Fruit fly (Drosophila melanogaster) whole organism, embryonic: Measurements from ENCODE around the gene Pex2.

Source experiments
- ATbp ChIP-seq: fragments of 200-800 bp; sonication (Bioruptor generic); optimal IDR thresholded peaks from 2 replicates; lab custom pipeline; 2017; ENCODE audit warnings: missing biosample characterization, mild to moderate bottlenecking, missing genetic modification characterization, missing genetic modification reagents
- Antp ChIP-seq: fragments of 200-800 bp; sonication (Bioruptor generic); optimal IDR thresholded peaks from 3 replicates; lab custom pipeline; 2016; ENCODE audit warnings: missing biosample characterization, missing genetic modification characterization
- BtbVII ChIP-seq: fragments of 200-800 bp; sonication (Bioruptor generic); optimal IDR thresholded peaks from 3 replicates; lab custom pipeline; 2017; ENCODE audit warnings: missing biosample characterization, mild to moderate bottlenecking, missing genetic modification characterization
- Bteb2 ChIP-seq: fragments of 200-800 bp; sonication (Bioruptor generic); optimal IDR thresholded peaks from 2 replicates; lab custom pipeline; 2016; ENCODE audit warnings: missing biosample characterization, missing genetic modification characterization
- CG10147 ChIP-seq: fragments of 200-800 bp; sonication (Bioruptor generic); optimal IDR thresholded peaks from 2 replicates; lab custom pipeline; 2019; ENCODE audit warnings: missing biosample characterization, mild to moderate bottlenecking, missing genetic modification characterization, moderate library complexity
- CG10654 ChIP-seq: fragments of 200-800 bp; sonication (Bioruptor generic); optimal IDR thresholded peaks from 2 replicates; lab custom pipeline; 2016; ENCODE audit warnings: missing biosample characterization, missing genetic modification characterization
- CG11696 ChIP-seq: fragments of 200-800 bp; sonication (Bioruptor generic); IDR thresholded peaks from 2 replicates; pipeline ENCODE4 v1.3.6; 2022; ENCODE audit warnings: missing biosample characterization, missing genetic modification characterization
- CG12659 ChIP-seq: fragments of 200-800 bp; sonication (Bioruptor generic); optimal IDR thresholded peaks from 3 replicates; lab custom pipeline; 2017; ENCODE audit warnings: mild to moderate bottlenecking, missing biosample characterization, missing genetic modification reagents, missing genetic modification characterization
- CG13123 ChIP-seq: fragments of 200-800 bp; sonication (Bioruptor generic); optimal IDR thresholded peaks from 2 replicates; lab custom pipeline; 2016; ENCODE audit warnings: missing biosample characterization, missing genetic modification characterization
- CG13296 ChIP-seq: fragments of 200-800 bp; sonication (Bioruptor generic); optimal IDR thresholded peaks from 3 replicates; lab custom pipeline; 2018; ENCODE audit warnings: missing biosample characterization, mild to moderate bottlenecking, missing genetic modification characterization
- CG13624 ChIP-seq: fragments of 200-800 bp; sonication (Bioruptor generic); optimal IDR thresholded peaks from 2 replicates; lab custom pipeline; 2016; ENCODE audit warnings: missing biosample characterization, missing genetic modification characterization
- CG13775 ChIP-seq: fragments of 200-800 bp; sonication (Bioruptor generic); optimal IDR thresholded peaks from 3 replicates; lab custom pipeline; 2017; ENCODE audit warnings: missing biosample characterization, mild to moderate bottlenecking, missing genetic modification characterization
- CG14014 ChIP-seq: fragments of 200-800 bp; sonication (Bioruptor generic); IDR thresholded peaks from 2 replicates; pipeline ENCODE4 v1.3.6; 2022; ENCODE audit warnings: missing biosample characterization, missing genetic modification characterization
- CG14710 ChIP-seq: fragments of 200-800 bp; sonication (Bioruptor generic); optimal IDR thresholded peaks from 3 replicates; lab custom pipeline; 2019; ENCODE audit warnings: missing biosample characterization, mild to moderate bottlenecking, missing genetic modification characterization, moderate library complexity
- CG14860 ChIP-seq: fragments of 200-800 bp; sonication (Bioruptor generic); IDR thresholded peaks from 3 replicates; pipeline ENCODE4 v1.3.6; 2022; ENCODE audit warnings: missing biosample characterization, missing genetic modification characterization; ENCODE audit not compliant: partially characterized antibody
- CG17568 ChIP-seq: fragments of 200-800 bp; sonication (Bioruptor generic); optimal IDR thresholded peaks from 2 replicates; lab custom pipeline; 2018; ENCODE audit warnings: missing biosample characterization, mild to moderate bottlenecking, missing genetic modification characterization, moderate library complexity
- CG17829 ChIP-seq: fragments of 200-800 bp; optimal IDR thresholded peaks from 2 replicates; lab custom pipeline; 2019; ENCODE audit warnings: missing biosample characterization, mild to moderate bottlenecking, missing genetic modification characterization, moderate library complexity
- CG2116 ChIP-seq: fragments of 200-800 bp; sonication (Bioruptor generic); optimal IDR thresholded peaks from 3 replicates; lab custom pipeline; 2018; ENCODE audit warnings: missing biosample characterization, mild to moderate bottlenecking, missing genetic modification characterization
- CG2202 ChIP-seq: fragments of 200-800 bp; sonication (Bioruptor generic); optimal IDR thresholded peaks from 2 replicates; lab custom pipeline; 2018; ENCODE audit warnings: missing biosample characterization, mild to moderate bottlenecking, missing genetic modification characterization
- CG30020 ChIP-seq: fragments of 200-800 bp; optimal IDR thresholded peaks from 2 replicates; lab custom pipeline; 2019; ENCODE audit warnings: missing biosample characterization, mild to moderate bottlenecking, missing genetic modification characterization, moderate library complexity
- CG31441 ChIP-seq: fragments of 200-800 bp; sonication (Bioruptor generic); IDR thresholded peaks from 2 replicates; pipeline ENCODE4 v1.3.6; 2022; ENCODE audit warnings: missing biosample characterization, missing genetic modification characterization
- CG3163 ChIP-seq: fragments of 200-800 bp; sonication (Bioruptor generic); optimal IDR thresholded peaks from 3 replicates; lab custom pipeline; 2016; ENCODE audit warnings: missing biosample characterization, missing genetic modification characterization
- CG4820 ChIP-seq: fragments of 200-800 bp; sonication (Bioruptor generic); optimal IDR thresholded peaks from 3 replicates; lab custom pipeline; 2016; ENCODE audit warnings: missing biosample characterization, missing genetic modification characterization
- CG7357 ChIP-seq: fragments of 200-800 bp; sonication (Bioruptor generic); IDR thresholded peaks from 3 replicates; pipeline ENCODE4 v1.3.6; 2022; ENCODE audit warnings: missing biosample characterization, missing genetic modification characterization
- CG9609 ChIP-seq: fragments of 200-800 bp; sonication (Bioruptor generic); optimal IDR thresholded peaks from 3 replicates; lab custom pipeline; 2016; ENCODE audit warnings: missing biosample characterization, missing genetic modification characterization
- Chrac-16 ChIP-seq: fragments of 200-800 bp; sonication (Bioruptor generic); optimal IDR thresholded peaks from 3 replicates; lab custom pipeline; 2016; ENCODE audit warnings: missing biosample characterization, missing genetic modification characterization
- E2f1 ChIP-seq: fragments of 200-800 bp; sonication (Bioruptor generic); IDR thresholded peaks from 2 replicates; pipeline ENCODE4 v1.3.6; 2022; ENCODE audit warnings: missing biosample characterization, missing genetic modification characterization
- MTF-1 ChIP-seq: fragments of 200-800 bp; sonication (Bioruptor generic); optimal IDR thresholded peaks from 2 replicates; lab custom pipeline; 2018; ENCODE audit warnings: missing biosample characterization, mild to moderate bottlenecking, missing genetic modification characterization, borderline replicate concordance
- Mad ChIP-seq: fragments of 200-800 bp; sonication (Bioruptor generic); optimal IDR thresholded peaks from 2 replicates; lab custom pipeline; 2016; ENCODE audit warnings: missing biosample characterization, missing genetic modification characterization
- Neu2 ChIP-seq: fragments of 200-800 bp; sonication (Bioruptor generic); optimal IDR thresholded peaks from 3 replicates; lab custom pipeline; 2016; ENCODE audit warnings: missing biosample characterization, missing genetic modification characterization, borderline replicate concordance
- Nf-YC ChIP-seq: fragments of 200-800 bp; optimal IDR thresholded peaks from 3 replicates; lab custom pipeline; 2019; ENCODE audit warnings: missing biosample characterization, mild to moderate bottlenecking, missing genetic modification characterization, moderate library complexity
- Spps ChIP-seq: fragments of 200-800 bp; sonication (Bioruptor generic); optimal IDR thresholded peaks from 2 replicates; lab custom pipeline; 2018; ENCODE audit warnings: missing biosample characterization, mild to moderate bottlenecking, missing genetic modification characterization
- Sry-δ ChIP-seq: fragments of 200-800 bp; sonication (Bioruptor generic); optimal IDR thresholded peaks from 2 replicates; lab custom pipeline; 2016; ENCODE audit warnings: missing biosample characterization, missing genetic modification characterization
- bcd ChIP-seq: fragments of 200-800 bp; sonication (Bioruptor generic); optimal IDR thresholded peaks from 2 replicates; lab custom pipeline; 2017; ENCODE audit warnings: missing biosample characterization, mild to moderate bottlenecking, missing genetic modification characterization
- cato ChIP-seq: fragments of 200-800 bp; sonication (Bioruptor generic); optimal IDR thresholded peaks from 2 replicates; lab custom pipeline; 2016; ENCODE audit warnings: missing biosample characterization, missing genetic modification characterization, borderline replicate concordance
- gce ChIP-seq: fragments of 200-800 bp; sonication (Bioruptor generic); IDR thresholded peaks from 3 replicates; pipeline ENCODE4 v1.3.6; 2022; ENCODE audit warnings: missing biosample characterization, missing genetic modification characterization
- grn ChIP-seq: fragments of 200-800 bp; sonication (Bioruptor generic); optimal IDR thresholded peaks from 3 replicates; lab custom pipeline; 2017; ENCODE audit warnings: missing biosample characterization, missing genetic modification characterization
- jigr1 ChIP-seq: fragments of 200-800 bp; sonication (Bioruptor generic); IDR thresholded peaks from 3 replicates; pipeline ENCODE4 v1.3.6; 2022; ENCODE audit warnings: missing biosample characterization, missing genetic modification characterization
- lab ChIP-seq: fragments of 200-800 bp; sonication (Bioruptor generic); optimal IDR thresholded peaks from 3 replicates; lab custom pipeline; 2017; ENCODE audit warnings: missing biosample characterization, missing genetic modification characterization, mild to moderate bottlenecking, moderate library complexity, missing genetic modification reagents
- org-1 ChIP-seq: fragments of 200-800 bp; sonication (Bioruptor generic); optimal IDR thresholded peaks from 2 replicates; lab custom pipeline; 2017; ENCODE audit warnings: missing biosample characterization, missing genetic modification characterization
- pzg ChIP-seq: fragments of 200-800 bp; sonication (Bioruptor generic); optimal IDR thresholded peaks from 3 replicates; lab custom pipeline; 2018; ENCODE audit warnings: missing biosample characterization, mild to moderate bottlenecking, missing genetic modification characterization, moderate library complexity
- repo ChIP-seq: fragments of 200-800 bp; sonication (Bioruptor generic); optimal IDR thresholded peaks from 2 replicates; lab custom pipeline; 2016; ENCODE audit warnings: missing biosample characterization, missing genetic modification characterization
- row ChIP-seq: fragments of 200-800 bp; sonication (Bioruptor generic); IDR thresholded peaks from 3 replicates; pipeline ENCODE4 v1.3.6; 2022; ENCODE audit warnings: missing biosample characterization, missing genetic modification characterization
- shn ChIP-seq: fragments of 200-800 bp; sonication (Bioruptor generic); optimal IDR thresholded peaks from 3 replicates; lab custom pipeline; 2016; ENCODE audit warnings: missing biosample characterization, missing genetic modification characterization
- sqz ChIP-seq: fragments of 200-800 bp; sonication (Bioruptor generic); optimal IDR thresholded peaks from 3 replicates; lab custom pipeline; 2018; ENCODE audit warnings: missing biosample characterization, mild to moderate bottlenecking, missing genetic modification characterization
- stwl ChIP-seq: fragments of 200-800 bp; sonication (Bioruptor generic); optimal IDR thresholded peaks from 3 replicates; lab custom pipeline; 2018; ENCODE audit warnings: missing biosample characterization, mild to moderate bottlenecking, missing genetic modification characterization, moderate library complexity
- sug ChIP-seq: fragments of 200-800 bp; optimal IDR thresholded peaks from 2 replicates; lab custom pipeline; 2019; ENCODE audit warnings: missing biosample characterization, mild to moderate bottlenecking, missing genetic modification characterization, moderate library complexity
- toy ChIP-seq: fragments of 200-800 bp; sonication (Bioruptor generic); IDR thresholded peaks from 2 replicates; pipeline ENCODE4 v1.3.6; 2022; ENCODE audit warnings: missing biosample characterization, missing genetic modification characterization
- unc-4 ChIP-seq: fragments of 200-800 bp; sonication (Bioruptor generic); IDR thresholded peaks from 2 replicates; pipeline ENCODE4 v1.3.6; 2022; ENCODE audit warnings: missing biosample characterization, missing genetic modification characterization; ENCODE audit not compliant: partially characterized antibody
- zfh1 ChIP-seq: fragments of 200-800 bp; sonication (Bioruptor generic); IDR thresholded peaks from 3 replicates; pipeline ENCODE4 v1.3.6; 2022; ENCODE audit warnings: missing biosample characterization, missing genetic modification characterization

The Pex2 gene

dm6 chr3L:8315141-8315816, 23.6 kb upstream of the Pex2 start, which contains the start of gene Cpsf6 (continued):
- TF ChIP-seq repo (GFP tag; lab: Kevin White, UChicago) (no peak), CG13296 (GFP tag; lab: Kevin White, UChicago) (peak; percentile 57), Sry-δ (GFP tag; lab: Kevin White, UChicago) (peak; percentile 41), CG9609 (GFP tag; lab: Kevin White, UChicago) (peak; percentile 31), MTF-1 (GFP tag; lab: Kevin White, UChicago) (no peak), BtbVII (GFP tag; lab: Kevin White, UChicago) (no peak), CG3163 (no peak), CG2116 (peak; percentile 82), CG2202 (tag; lab: Kevin White, UChicago) (peak; percentile 11), CG14860 (GFP tag; lab: Robert Waterston, UW) (no peak), CG14710 (tag; lab: Kevin White, UChicago) (peak; percentile 87), grn (GFP tag; lab: Kevin White, UChicago) (no peak), Neu2 (no peak), CG7357 (GFP tag; lab: Robert Waterston, UW) (no peak), Antp (GFP tag; lab: Kevin White, UChicago) (no peak), stwl (peak; percentile 60), unc-4 (GFP tag; lab: Robert Waterston, UW) (peak; percentile 29; the same call in 1 of the 2 replicates), zfh1 (GFP tag; lab: Robert Waterston, UW) (peak; percentile 65), CG13624 (no peak), CG10654 (GFP tag; lab: Kevin White, UChicago) (peak; percentile 36), lab (peak; percentile 63), row (GFP tag; lab: Robert Waterston, UW) (peak; percentile 85), sug (tag; lab: Kevin White, UChicago) (peak; percentile 68), CG12659 (GFP tag; lab: Kevin White, UChicago) (peak; percentile 60), Mad (GFP tag; lab: Kevin White, UChicago) (peak; percentile 47), pzg (peak; percentile 79), toy (GFP tag; lab: Robert Waterston, UW) (no peak), ATbp (GFP tag; lab: Kevin White, UChicago) (no peak), CG31441 (GFP tag; lab: Robert Waterston, UW) (peak; percentile 61), CG4820 (GFP tag; lab: Kevin White, UChicago) (peak; percentile 37), org-1 (GFP tag; lab: Kevin White, UChicago) (no peak), cato (GFP tag; lab: Kevin White, UChicago) (peak; percentile 19), CG30020 (tag; lab: Kevin White, UChicago) (peak; percentile 64), Chrac-16 (GFP tag; lab: Kevin White, UChicago) (peak; percentile 61), Bteb2 (peak; percentile 35), gce (GFP tag; lab: Robert Waterston, UW) (0 out of 3 replicates have a peak, but pooled peaks have one; percentile 19), Spps (tag; lab: Kevin White, UChicago) (peak; percentile 38), Nf-YC (tag; lab: Kevin White, UChicago) (peak; percentile 66), bcd (GFP tag; lab: Kevin White, UChicago) (peak; percentile 38), CG10147 (GFP tag; lab: Kevin White, UChicago) (peak; percentile 44), CG13775 (GFP tag; lab: Kevin White, UChicago) (peak; percentile 43), sqz (GFP tag; lab: Kevin White, UChicago) (peak; percentile 74), CG17568 (GFP tag; lab: Kevin White, UChicago) (peak; percentile 84), CG17829 (peak; percentile 80), jigr1 (GFP tag; lab: Robert Waterston, UW) (no peak), CG11696 (no peak), CG14014 (GFP tag; lab: Robert Waterston, UW) (peak; percentile 56), CG13123 (GFP tag; lab: Kevin White, UChicago) (no peak), E2f1 (peak; percentile 20; the same call in 1 of the 2 replicates), shn (GFP tag; lab: Kevin White, UChicago) (no peak)
